Fruit fly (Drosophila melanogaster): ENCODE measurements around the gene bves.

bves gene

dm6 chrX:21044831-21045447 is 8.8 kb upstream of the bves start, which contains the start of gene Cbs (continued):
- TF ChIP-seq luna (GFP tag; optimal IDR thresholded peaks at IDR 0.05) (no peak), Stat92E (GFP tag; optimal IDR thresholded peaks at IDR 0.05) (no peak), Bdp1 (GFP tag; optimal IDR thresholded peaks at IDR 0.05) (no peak), bbx (GFP tag; IDR thresholded peaks at IDR 0.05; ENCODE audit: partially characterized antibody) (peak; percentile 48; the same call in 1 of the 2 replicates), rib (GFP tag; IDR thresholded peaks at IDR 0.05) (no peak), Fer2 (tag; optimal IDR thresholded peaks at IDR 0.05) (peak; percentile 40), CG15011 (GFP tag; optimal IDR thresholded peaks at IDR 0.05) (no peak), phol (tag; optimal IDR thresholded peaks at IDR 0.05) (peak; percentile 50), slou (GFP tag; optimal IDR thresholded peaks at IDR 0.05) (peak; percentile 58), E2f1 (GFP tag; IDR thresholded peaks at IDR 0.05) (peak; percentile 61), sqz (GFP tag; optimal IDR thresholded peaks at IDR 0.05) (no peak), caup (GFP tag; optimal IDR thresholded peaks at IDR 0.05; ENCODE audit: severe bottlenecking) (peak; percentile 15), Atf-2 (GFP tag; optimal IDR thresholded peaks at IDR 0.05) (no peak), Hr51 (GFP tag; optimal IDR thresholded peaks at IDR 0.05) (peak; percentile 2 to 68), CG17802 (tag; optimal IDR thresholded peaks at IDR 0.05) (no peak), CG9727 (GFP tag; optimal IDR thresholded peaks at IDR 0.05) (peak; percentile 79), CG3847 (GFP tag; IDR thresholded peaks at IDR 0.05) (peak; percentile 75), Trl (optimal IDR thresholded peaks at IDR 0.05) (no peak), Trl (GFP tag; optimal IDR thresholded peaks at IDR 0.05) (no peak), CG14710 (tag; optimal IDR thresholded peaks at IDR 0.05) (peak; percentile 49), HHEX (GFP tag; optimal IDR thresholded peaks at IDR 0.05) (peak; percentile 14), CG3726 (GFP tag; IDR thresholded peaks at IDR 0.05) (0 out of 3 replicates have a peak, but pooled peaks have one; percentile 51), Dek (tag; optimal IDR thresholded peaks at IDR 0.05) (peak; percentile 65), pho (GFP tag; optimal IDR thresholded peaks at IDR 0.05) (no peak), Awh (GFP tag; IDR thresholded peaks at IDR 0.05) (peak; percentile 34; the same call in 1 of the 2 replicates), Tbp (GFP tag; optimal IDR thresholded peaks at IDR 0.05) (no peak), vnd (GFP tag; IDR thresholded peaks at IDR 0.05; ENCODE audit: partially characterized antibody) (no peak), pfk (GFP tag; optimal IDR thresholded peaks at IDR 0.05) (no peak), Ptx1 (GFP tag; IDR thresholded peaks at IDR 0.05) (peak; percentile 67), CG15601 (tag; optimal IDR thresholded peaks at IDR 0.05) (peak; percentile 52), amos (GFP tag; IDR thresholded peaks at IDR 0.05; ENCODE audit: partially characterized antibody) (no peak; the same call in 1 of the 2 replicates), Hand (GFP tag; optimal IDR thresholded peaks at IDR 0.05) (peak; percentile 49), prd (optimal IDR thresholded peaks at IDR 0.05) (no peak), prd (GFP tag; IDR thresholded peaks at IDR 0.05) (peak; percentile 78), Ets97D (GFP tag; optimal IDR thresholded peaks at IDR 0.05) (no peak), Lhr (GFP tag; optimal IDR thresholded peaks at IDR 0.05) (no peak), Side (GFP tag; optimal IDR thresholded peaks at IDR 0.05) (no peak), CG9817 (tag; optimal IDR thresholded peaks at IDR 0.05) (peak; percentile 45), shn (GFP tag; optimal IDR thresholded peaks at IDR 0.05) (no peak), CG8290 (GFP tag; optimal IDR thresholded peaks at IDR 0.05) (no peak), CG8290 (tag; optimal IDR thresholded peaks at IDR 0.05) (peak in 1 of 2 experiments; percentile 76), danr (GFP tag; IDR thresholded peaks at IDR 0.05) (peak; percentile 47; the same call in 1 of the 2 replicates), Pdp1 (GFP tag; optimal IDR thresholded peaks at IDR 0.05) (no peak), MESR4 (GFP tag; optimal IDR thresholded peaks at IDR 0.05) (no peak), trh (GFP tag; optimal IDR thresholded peaks at IDR 0.05) (no peak), run (tag; optimal IDR thresholded peaks at IDR 0.05) (no peak), CG8281 (tag; optimal IDR thresholded peaks at IDR 0.05) (peak; percentile 26), ap (GFP tag; IDR thresholded peaks at IDR 0.05) (peak; percentile 54; the same call in 1 of the 2 replicates), CG5245 (GFP tag; optimal IDR thresholded peaks at IDR 0.05) (peak; percentile 17), Hr3 (GFP tag; optimal IDR thresholded peaks at IDR 0.05) (peak; percentile 43)

Data from whole organism, embryonic.